Fruit fly (Drosophila melanogaster) whole organism, embryonic: ENCODE measurements around the gene CG43255.
A peak's percentile ranks its signal among the peaks of the same experiment; 100 is the strongest.

Experiments used
- Ada2b ChIP-seq: fragments of 200-800 bp; sonication (Bioruptor generic); IDR thresholded peaks from 2 replicates; pipeline ENCODE4 v1.3.6; 2022; ENCODE audit warnings: missing biosample characterization, missing genetic modification characterization
- Asciz ChIP-seq: fragments of 200-800 bp; sonication (Bioruptor generic); optimal IDR thresholded peaks from 2 replicates; lab custom pipeline; 2017; ENCODE audit warnings: missing biosample characterization, mild to moderate bottlenecking, missing genetic modification characterization, missing genetic modification reagents
- Atf6 ChIP-seq: fragments of 200-800 bp; sonication (Bioruptor generic); IDR thresholded peaks from 2 replicates; pipeline ENCODE4 v1.3.6; 2022; ENCODE audit warnings: missing biosample characterization, missing genetic modification characterization
- Bgb ChIP-seq: fragments of 200-800 bp; sonication (Bioruptor generic); IDR thresholded peaks from 2 replicates; pipeline ENCODE4 v1.3.6; 2022; ENCODE audit warnings: missing biosample characterization, missing genetic modification characterization; ENCODE audit not compliant: partially characterized antibody
- CG10147 ChIP-seq: fragments of 200-800 bp; sonication (Bioruptor generic); optimal IDR thresholded peaks from 2 replicates; lab custom pipeline; 2019; ENCODE audit warnings: missing biosample characterization, mild to moderate bottlenecking, missing genetic modification characterization, moderate library complexity
- CG10209 ChIP-seq: fragments of 200-800 bp; sonication (Bioruptor generic); optimal IDR thresholded peaks from 3 replicates; lab custom pipeline; 2017; ENCODE audit warnings: missing biosample characterization, mild to moderate bottlenecking, missing genetic modification characterization, missing genetic modification reagents
- CG11247 ChIP-seq: fragments of 200-800 bp; sonication (Bioruptor generic); IDR thresholded peaks from 2 replicates; pipeline ENCODE4 v1.3.6; 2022; ENCODE audit warnings: missing biosample characterization, missing genetic modification characterization
- CG11398 ChIP-seq: fragments of 200-800 bp; sonication (Bioruptor generic); optimal IDR thresholded peaks from 2 replicates; lab custom pipeline; 2016; ENCODE audit warnings: missing biosample characterization, missing genetic modification characterization
- CG1233 ChIP-seq: fragments of 200-800 bp; sonication (Bioruptor generic); optimal IDR thresholded peaks from 4 replicates; lab custom pipeline; 2018; ENCODE audit warnings: missing biosample characterization, mild to moderate bottlenecking, missing genetic modification characterization
- CG12769 ChIP-seq: fragments of 200-800 bp; sonication (Bioruptor generic); optimal IDR thresholded peaks from 2 replicates; lab custom pipeline; 2019; ENCODE audit warnings: missing biosample characterization, mild to moderate bottlenecking, missing genetic modification characterization, moderate library complexity
- CG13775 ChIP-seq: fragments of 200-800 bp; sonication (Bioruptor generic); optimal IDR thresholded peaks from 3 replicates; lab custom pipeline; 2017; ENCODE audit warnings: missing biosample characterization, mild to moderate bottlenecking, missing genetic modification characterization
- CG14014 ChIP-seq: fragments of 200-800 bp; sonication (Bioruptor generic); IDR thresholded peaks from 2 replicates; pipeline ENCODE4 v1.3.6; 2022; ENCODE audit warnings: missing biosample characterization, missing genetic modification characterization
- CG14441 ChIP-seq: fragments of 200-800 bp; sonication (Bioruptor generic); IDR thresholded peaks from 2 replicates; pipeline ENCODE4 v1.3.6; 2022; ENCODE audit warnings: missing biosample characterization, missing genetic modification characterization
- CG1602 ChIP-seq: fragments of 200-800 bp; sonication (Bioruptor generic); optimal IDR thresholded peaks from 3 replicates; lab custom pipeline; 2016; ENCODE audit warnings: missing biosample characterization, missing genetic modification characterization
- CG1647 ChIP-seq: fragments of 200-800 bp; sonication (Bioruptor generic); optimal IDR thresholded peaks from 3 replicates; lab custom pipeline; 2016; ENCODE audit warnings: missing biosample characterization, missing genetic modification characterization
- CG2116 ChIP-seq: fragments of 200-800 bp; sonication (Bioruptor generic); optimal IDR thresholded peaks from 3 replicates; lab custom pipeline; 2018; ENCODE audit warnings: missing biosample characterization, mild to moderate bottlenecking, missing genetic modification characterization
- CG2678 ChIP-seq: fragments of 200-800 bp; sonication (Bioruptor generic); optimal IDR thresholded peaks from 3 replicates; lab custom pipeline; 2019; ENCODE audit warnings: missing biosample characterization, mild to moderate bottlenecking, missing genetic modification characterization, moderate library complexity
- CG31224 ChIP-seq: fragments of 200-800 bp; sonication (Bioruptor generic); IDR thresholded peaks from 2 replicates; pipeline ENCODE4 v1.3.6; 2022; ENCODE audit warnings: missing biosample characterization, missing genetic modification characterization
- CG33557 ChIP-seq: fragments of 200-800 bp; sonication (Bioruptor generic); optimal IDR thresholded peaks from 2 replicates; lab custom pipeline; 2019; ENCODE audit warnings: missing biosample characterization, mild to moderate bottlenecking, missing genetic modification characterization, moderate library complexity
- CG3995 ChIP-seq: fragments of 200-800 bp; sonication (Bioruptor generic); optimal IDR thresholded peaks from 3 replicates; lab custom pipeline; 2016; ENCODE audit warnings: missing biosample characterization, missing genetic modification characterization
- CG4282 ChIP-seq: fragments of 200-800 bp; sonication (Bioruptor generic); optimal IDR thresholded peaks from 2 replicates; lab custom pipeline; 2016; ENCODE audit warnings: missing biosample characterization, missing genetic modification characterization
- CG4360 ChIP-seq: fragments of 200-800 bp; sonication (Bioruptor generic); IDR thresholded peaks from 2 replicates; pipeline ENCODE4 v1.3.6; 2022; ENCODE audit warnings: missing biosample characterization, missing genetic modification characterization
- CG6272 ChIP-seq: fragments of 200-800 bp; sonication (Bioruptor generic); IDR thresholded peaks from 2 replicates; pipeline ENCODE4 v1.3.6; 2022; ENCODE audit warnings: missing biosample characterization, missing genetic modification characterization
- CG7786 ChIP-seq: fragments of 200-800 bp; sonication (Bioruptor generic); optimal IDR thresholded peaks from 2 replicates; lab custom pipeline; 2016; ENCODE audit warnings: missing biosample characterization, missing genetic modification characterization
- CG8359 ChIP-seq: fragments of 200-800 bp; sonication (Bioruptor generic); optimal IDR thresholded peaks from 2 replicates; lab custom pipeline; 2017; ENCODE audit warnings: missing biosample characterization, mild to moderate bottlenecking, missing genetic modification characterization, borderline replicate concordance
- CG8478 ChIP-seq: fragments of >200 bp; optimal IDR thresholded peaks from 2 replicates; lab custom pipeline; 2018
- CkIIα-i1 ChIP-seq: fragments of 200-800 bp; sonication (Bioruptor generic); IDR thresholded peaks from 2 replicates; pipeline ENCODE4 v1.3.6; 2022; ENCODE audit warnings: missing biosample characterization, missing genetic modification characterization
- Doc3 ChIP-seq: fragments of 200-800 bp; sonication (Bioruptor generic); IDR thresholded peaks from 3 replicates; pipeline ENCODE4 v1.3.6; 2022; ENCODE audit warnings: missing biosample characterization, missing genetic modification characterization; ENCODE audit not compliant: partially characterized antibody
- Fer1 ChIP-seq: fragments of 200-800 bp; sonication (Bioruptor generic); optimal IDR thresholded peaks from 2 replicates; lab custom pipeline; 2017; ENCODE audit warnings: missing biosample characterization, mild to moderate bottlenecking, missing genetic modification characterization
- H15 ChIP-seq: fragments of 200-800 bp; sonication (Bioruptor generic); IDR thresholded peaks from 3 replicates; pipeline ENCODE4 v1.3.6; 2022; ENCODE audit warnings: missing biosample characterization, missing genetic modification characterization
- HLH4C ChIP-seq: fragments of 200-800 bp; sonication (Bioruptor generic); IDR thresholded peaks from 3 replicates; pipeline ENCODE4 v1.3.6; 2022; ENCODE audit warnings: missing biosample characterization, missing genetic modification characterization; ENCODE audit not compliant: partially characterized antibody
- HmgZ ChIP-seq: fragments of 200-800 bp; sonication (Bioruptor generic); optimal IDR thresholded peaks from 2 replicates; lab custom pipeline; 2018; ENCODE audit warnings: missing biosample characterization, mild to moderate bottlenecking, missing genetic modification characterization
- MESR4 ChIP-seq: fragments of 200-800 bp; sonication (Bioruptor generic); optimal IDR thresholded peaks from 2 replicates; lab custom pipeline; 2018; ENCODE audit warnings: missing biosample characterization, mild to moderate bottlenecking, missing genetic modification characterization, moderate library complexity
- Neu2 ChIP-seq: fragments of 200-800 bp; sonication (Bioruptor generic); optimal IDR thresholded peaks from 3 replicates; lab custom pipeline; 2016; ENCODE audit warnings: missing biosample characterization, missing genetic modification characterization, borderline replicate concordance
- Optix ChIP-seq: fragments of 200-800 bp; sonication (Bioruptor generic); IDR thresholded peaks from 3 replicates; pipeline ENCODE4 v1.3.6; 2022; ENCODE audit warnings: missing biosample characterization, missing genetic modification characterization
- Pdp1 ChIP-seq, 2 experiments: fragments of 200-800 bp; sonication (Bioruptor generic); optimal IDR thresholded peaks; 3 replicates each; lab custom pipeline; 2016; ENCODE audit warnings: missing biosample characterization in 2 of 2, missing genetic modification characterization in 2 of 2, mild to moderate bottlenecking in 1 of 2, moderate library complexity in 1 of 2
- Poxn ChIP-seq: fragments of 200-800 bp; sonication (Bioruptor generic); IDR thresholded peaks from 2 replicates; pipeline ENCODE4 v1.3.6; 2022; ENCODE audit warnings: missing biosample characterization, missing genetic modification characterization
- Sox102F ChIP-seq: fragments of 200-800 bp; sonication (Bioruptor generic); optimal IDR thresholded peaks from 2 replicates; lab custom pipeline; 2018; ENCODE audit warnings: missing biosample characterization, mild to moderate bottlenecking, missing genetic modification characterization, moderate library complexity
- al ChIP-seq: fragments of 200-800 bp; sonication (Bioruptor generic); IDR thresholded peaks from 2 replicates; pipeline ENCODE4 v1.3.6; 2022; ENCODE audit warnings: missing biosample characterization, missing genetic modification characterization
- ap ChIP-seq: fragments of 200-800 bp; sonication (Bioruptor generic); IDR thresholded peaks from 2 replicates; pipeline ENCODE4 v1.3.6; 2022; ENCODE audit warnings: missing biosample characterization, missing genetic modification characterization
- bab2 ChIP-seq: fragments of 200-800 bp; sonication (Bioruptor generic); optimal IDR thresholded peaks from 2 replicates; lab custom pipeline; 2016; ENCODE audit warnings: missing biosample characterization, missing genetic modification characterization
- fd64A ChIP-seq: fragments of 200-800 bp; sonication (Bioruptor generic); optimal IDR thresholded peaks from 3 replicates; lab custom pipeline; 2018; ENCODE audit warnings: missing biosample characterization, mild to moderate bottlenecking, missing genetic modification characterization
- grn ChIP-seq: fragments of 200-800 bp; sonication (Bioruptor generic); optimal IDR thresholded peaks from 3 replicates; lab custom pipeline; 2017; ENCODE audit warnings: missing biosample characterization, missing genetic modification characterization
- knrl ChIP-seq: fragments of 200-800 bp; sonication (Bioruptor generic); IDR thresholded peaks from 3 replicates; pipeline ENCODE4 v1.3.6; 2022; ENCODE audit warnings: missing biosample characterization, missing genetic modification characterization; ENCODE audit not compliant: partially characterized antibody
- nerfin-2 ChIP-seq: fragments of 200-800 bp; sonication (Bioruptor generic); IDR thresholded peaks from 2 replicates; pipeline ENCODE4 v1.3.6; 2022; ENCODE audit warnings: missing biosample characterization, missing genetic modification characterization; ENCODE audit not compliant: partially characterized antibody
- oc ChIP-seq: fragments of 200-800 bp; sonication (Bioruptor generic); optimal IDR thresholded peaks from 2 replicates; lab custom pipeline; 2018; ENCODE audit warnings: missing biosample characterization, mild to moderate bottlenecking, missing genetic modification characterization, moderate library complexity
- pho ChIP-seq: fragments of 200-800 bp; sonication (Bioruptor generic); optimal IDR thresholded peaks from 2 replicates; lab custom pipeline; 2016; ENCODE audit warnings: missing biosample characterization, missing genetic modification characterization
- ro ChIP-seq: fragments of 200-800 bp; sonication (Bioruptor generic); IDR thresholded peaks from 2 replicates; pipeline ENCODE4 v1.3.6; 2022; ENCODE audit warnings: missing biosample characterization, missing genetic modification characterization
- sim ChIP-seq: fragments of 200-800 bp; sonication (Bioruptor generic); IDR thresholded peaks from 2 replicates; pipeline ENCODE4 v1.3.6; 2022; ENCODE audit warnings: missing biosample characterization, missing genetic modification characterization
- toy ChIP-seq: fragments of 200-800 bp; sonication (Bioruptor generic); IDR thresholded peaks from 2 replicates; pipeline ENCODE4 v1.3.6; 2022; ENCODE audit warnings: missing biosample characterization, missing genetic modification characterization
- unc-4 ChIP-seq: fragments of 200-800 bp; sonication (Bioruptor generic); IDR thresholded peaks from 2 replicates; pipeline ENCODE4 v1.3.6; 2022; ENCODE audit warnings: missing biosample characterization, missing genetic modification characterization; ENCODE audit not compliant: partially characterized antibody

Gene CG43255

DNA sequence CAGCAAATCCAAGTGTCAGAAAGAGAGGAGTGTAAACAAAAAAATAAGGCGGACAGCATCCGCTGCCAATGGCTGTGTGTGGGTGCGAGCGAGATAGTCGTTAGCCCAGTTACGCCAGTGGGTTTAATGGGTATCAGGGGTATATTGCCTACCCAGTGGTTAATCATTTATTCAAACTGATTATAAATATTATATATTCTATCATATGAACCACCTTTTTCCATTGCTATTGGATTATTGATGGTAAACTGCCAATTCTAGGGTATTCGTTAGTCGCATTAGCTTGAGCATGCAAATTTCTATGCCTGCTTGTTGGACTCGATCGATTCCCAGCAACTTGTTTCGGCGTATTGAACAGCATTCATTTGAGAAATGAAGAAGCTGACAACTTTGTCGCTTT, 27.7 kb upstream of the CG43255 start (continued):
- TF ChIP-seq CG10147 (peak; percentile 86), CG2116 (peak; percentile 60), nerfin-2 (GFP tag; lab: Robert Waterston, UW) (no peak), CG14014 (peak; percentile 96), pho (GFP tag; lab: Kevin White, UChicago) (peak; percentile 63), CG7786 (GFP tag; lab: Kevin White, UChicago) (peak; percentile 45), fd64A (GFP tag; lab: Kevin White, UChicago) (peak; percentile 88), Atf6 (peak; percentile 96), Doc3 (GFP tag; lab: Robert Waterston, UW) (no peak), HmgZ (tag; lab: Kevin White, UChicago) (peak; percentile 92), CG2678 (tag; lab: Kevin White, UChicago) (peak; percentile 96), CG10209 (GFP tag; lab: Kevin White, UChicago) (peak; percentile 94), unc-4 (GFP tag; lab: Robert Waterston, UW) (no peak), CG33557 (GFP tag; lab: Kevin White, UChicago) (peak; percentile 66), grn (GFP tag; lab: Kevin White, UChicago) (peak; percentile 29), knrl (no peak), CG1647 (GFP tag; lab: Kevin White, UChicago) (peak; percentile 79), CG3995 (GFP tag; lab: Kevin White, UChicago) (peak; percentile 43), Optix (GFP tag; lab: Robert Waterston, UW) (peak; percentile 93), CG13775 (GFP tag; lab: Kevin White, UChicago) (peak; percentile 85), CG8478 (no peak), H15 (GFP tag; lab: Robert Waterston, UW) (peak; percentile 95), CkIIα-i1 (peak; percentile 87), Neu2 (GFP tag; lab: Kevin White, UChicago) (no peak), CG1602 (GFP tag; lab: Kevin White, UChicago) (peak; percentile 93), sim (GFP tag; lab: Robert Waterston, UW) (peak; percentile 93), ro (GFP tag; lab: Robert Waterston, UW) (peak; percentile 81), Fer1 (GFP tag; lab: Kevin White, UChicago) (peak; percentile 92), CG31224 (GFP tag; lab: Robert Waterston, UW) (peak; percentile 90), CG4282 (no peak), CG11398 (GFP tag; lab: Kevin White, UChicago) (peak; percentile 41), CG14441 (GFP tag; lab: Robert Waterston, UW) (peak; percentile 97), bab2 (GFP tag; lab: Kevin White, UChicago) (peak; percentile 71), Pdp1 (GFP tag; optimal IDR thresholded peaks at IDR 0.05; lab: Kevin White, UChicago) (peak; percentile 85), Sox102F (GFP tag; lab: Kevin White, UChicago) (peak; percentile 96), Bgb (GFP tag; lab: Robert Waterston, UW) (no peak), oc (tag; lab: Kevin White, UChicago) (peak; percentile 91), Asciz (GFP tag; lab: Kevin White, UChicago) (peak; percentile 86), Poxn (GFP tag; lab: Robert Waterston, UW) (peak; percentile 78), CG12769 (tag; lab: Kevin White, UChicago) (peak; percentile 98), CG11247 (GFP tag; lab: Robert Waterston, UW) (peak; percentile 95), MESR4 (GFP tag; lab: Kevin White, UChicago) (peak; percentile 40), HLH4C (GFP tag; lab: Robert Waterston, UW) (no peak), CG4360 (GFP tag; lab: Robert Waterston, UW) (peak; percentile 82), toy (GFP tag; lab: Robert Waterston, UW) (peak; percentile 89), Ada2b (GFP tag; lab: Robert Waterston, UW) (peak; percentile 94), al (GFP tag; lab: Robert Waterston, UW) (peak; percentile 94), CG6272 (GFP tag; lab: Robert Waterston, UW) (peak; percentile 91), ap (GFP tag; lab: Robert Waterston, UW) (peak; percentile 92), CG8359 (GFP tag; lab: Kevin White, UChicago) (peak; percentile 81), CG1233 (GFP tag; lab: Kevin White, UChicago) (peak; percentile 91)
